Fruit fly (Drosophila melanogaster) whole organism, embryonic: ENCODE results near the gene CG31122.

Experiments used
- ATbp ChIP-seq: fragments of 200-800 bp; sonication (Bioruptor generic); optimal IDR thresholded peaks from 2 replicates; lab custom pipeline; 2017; ENCODE audit warnings: missing biosample characterization, mild to moderate bottlenecking, missing genetic modification characterization, missing genetic modification reagents
- CG10147 ChIP-seq: fragments of 200-800 bp; sonication (Bioruptor generic); optimal IDR thresholded peaks from 2 replicates; lab custom pipeline; 2019; ENCODE audit warnings: missing biosample characterization, mild to moderate bottlenecking, missing genetic modification characterization, moderate library complexity
- CG10979 ChIP-seq: fragments of 200-800 bp; sonication (Bioruptor generic); optimal IDR thresholded peaks from 2 replicates; lab custom pipeline; 2018; ENCODE audit warnings: missing biosample characterization, mild to moderate bottlenecking, missing genetic modification characterization, moderate library complexity
- CG11085 ChIP-seq: fragments of 200-800 bp; sonication (Bioruptor generic); IDR thresholded peaks from 2 replicates; pipeline ENCODE4 v1.3.6; 2022; ENCODE audit warnings: missing biosample characterization, missing genetic modification characterization
- CG11560 ChIP-seq: fragments of 200-800 bp; sonication (Bioruptor generic); IDR thresholded peaks from 3 replicates; pipeline ENCODE4 v1.3.6; 2022; ENCODE audit warnings: missing biosample characterization, missing genetic modification characterization
- CG12236 ChIP-seq: fragments of 200-800 bp; sonication (Bioruptor generic); optimal IDR thresholded peaks from 2 replicates; lab custom pipeline; 2016; ENCODE audit warnings: missing biosample characterization, missing genetic modification characterization
- CG13296 ChIP-seq: fragments of 200-800 bp; sonication (Bioruptor generic); optimal IDR thresholded peaks from 3 replicates; lab custom pipeline; 2018; ENCODE audit warnings: missing biosample characterization, mild to moderate bottlenecking, missing genetic modification characterization
- CG15514 ChIP-seq: fragments of 200-800 bp; sonication (Bioruptor generic); optimal IDR thresholded peaks from 3 replicates; lab custom pipeline; 2017; ENCODE audit warnings: missing biosample characterization, missing genetic modification characterization, mild to moderate bottlenecking, moderate library complexity, missing genetic modification reagents
- CG1647 ChIP-seq: fragments of 200-800 bp; sonication (Bioruptor generic); optimal IDR thresholded peaks from 3 replicates; lab custom pipeline; 2016; ENCODE audit warnings: missing biosample characterization, missing genetic modification characterization
- CG17612 ChIP-seq: fragments of 200-800 bp; sonication (Bioruptor generic); IDR thresholded peaks from 2 replicates; pipeline ENCODE4 v1.3.6; 2022; ENCODE audit warnings: missing biosample characterization, missing genetic modification characterization
- CG2712 ChIP-seq: fragments of 200-800 bp; optimal IDR thresholded peaks from 3 replicates; lab custom pipeline; 2019; ENCODE audit warnings: missing biosample characterization, mild to moderate bottlenecking, missing genetic modification characterization, moderate library complexity
- CG2889 ChIP-seq: fragments of 200-800 bp; sonication (Bioruptor generic); IDR thresholded peaks from 3 replicates; pipeline ENCODE4 v1.3.6; 2022; ENCODE audit warnings: missing biosample characterization, missing genetic modification characterization
- CG3163 ChIP-seq: fragments of 200-800 bp; sonication (Bioruptor generic); optimal IDR thresholded peaks from 3 replicates; lab custom pipeline; 2016; ENCODE audit warnings: missing biosample characterization, missing genetic modification characterization
- CG32532 ChIP-seq: fragments of 200-800 bp; sonication (Bioruptor generic); IDR thresholded peaks from 2 replicates; pipeline ENCODE4 v1.3.6; 2022; ENCODE audit warnings: missing biosample characterization, missing genetic modification characterization
- CG42726 ChIP-seq: fragments of 200-800 bp; sonication (Bioruptor generic); IDR thresholded peaks from 2 replicates; pipeline ENCODE4 v1.3.6; 2022; ENCODE audit warnings: missing biosample characterization, missing genetic modification characterization; ENCODE audit not compliant: partially characterized antibody
- CG6683 ChIP-seq: fragments of 200-800 bp; sonication (Bioruptor generic); optimal IDR thresholded peaks from 2 replicates; lab custom pipeline; 2017; ENCODE audit warnings: missing biosample characterization, mild to moderate bottlenecking, missing genetic modification characterization, missing genetic modification reagents
- CG8388 ChIP-seq: fragments of 200-800 bp; sonication (Bioruptor generic); optimal IDR thresholded peaks from 2 replicates; lab custom pipeline; 2019; ENCODE audit warnings: missing biosample characterization, mild to moderate bottlenecking, missing genetic modification characterization, moderate library complexity
- CG8944 ChIP-seq: fragments of 200-800 bp; sonication (Bioruptor generic); optimal IDR thresholded peaks from 3 replicates; lab custom pipeline; 2016; ENCODE audit warnings: missing biosample characterization, missing genetic modification characterization
- CG9932 ChIP-seq: fragments of 200-800 bp; sonication (Bioruptor generic); IDR thresholded peaks from 2 replicates; pipeline ENCODE4 v1.3.6; 2022; ENCODE audit warnings: missing biosample characterization, missing genetic modification characterization
- D19A ChIP-seq: fragments of 200-800 bp; optimal IDR thresholded peaks from 3 replicates; lab custom pipeline; 2019; ENCODE audit warnings: missing biosample characterization, mild to moderate bottlenecking, missing genetic modification characterization, moderate library complexity
- H15 ChIP-seq: fragments of 200-800 bp; sonication (Bioruptor generic); IDR thresholded peaks from 3 replicates; pipeline ENCODE4 v1.3.6; 2022; ENCODE audit warnings: missing biosample characterization, missing genetic modification characterization
- MESR4 ChIP-seq: fragments of 200-800 bp; sonication (Bioruptor generic); optimal IDR thresholded peaks from 2 replicates; lab custom pipeline; 2018; ENCODE audit warnings: missing biosample characterization, mild to moderate bottlenecking, missing genetic modification characterization, moderate library complexity
- Mad ChIP-seq: fragments of 200-800 bp; sonication (Bioruptor generic); optimal IDR thresholded peaks from 2 replicates; lab custom pipeline; 2016; ENCODE audit warnings: missing biosample characterization, missing genetic modification characterization
- Oaz ChIP-seq: fragments of 200-800 bp; sonication (Bioruptor generic); IDR thresholded peaks from 2 replicates; pipeline ENCODE4 v1.3.6; 2022; ENCODE audit warnings: missing biosample characterization, missing genetic modification characterization
- Rx ChIP-seq: fragments of 200-800 bp; sonication (Bioruptor generic); IDR thresholded peaks from 2 replicates; pipeline ENCODE4 v1.3.6; 2022; ENCODE audit warnings: missing biosample characterization, missing genetic modification characterization
- Side ChIP-seq: fragments of 200-800 bp; sonication (Bioruptor generic); optimal IDR thresholded peaks from 2 replicates; lab custom pipeline; 2016; ENCODE audit warnings: missing biosample characterization, missing genetic modification characterization
- Spps ChIP-seq: fragments of 200-800 bp; sonication (Bioruptor generic); optimal IDR thresholded peaks from 2 replicates; lab custom pipeline; 2018; ENCODE audit warnings: missing biosample characterization, mild to moderate bottlenecking, missing genetic modification characterization
- YL-1 ChIP-seq: fragments of 200-800 bp; sonication (Bioruptor generic); optimal IDR thresholded peaks from 3 replicates; lab custom pipeline; 2017; ENCODE audit warnings: missing biosample characterization, mild to moderate bottlenecking, missing genetic modification characterization
- da ChIP-seq: fragments of 200-800 bp; sonication (Bioruptor generic); optimal IDR thresholded peaks from 2 replicates; lab custom pipeline; 2016; ENCODE audit warnings: missing biosample characterization, missing genetic modification characterization
- dimm ChIP-seq: fragments of 200-800 bp; sonication (Bioruptor generic); IDR thresholded peaks from 2 replicates; pipeline ENCODE4 v1.3.6; 2022; ENCODE audit warnings: missing biosample characterization, missing genetic modification characterization
- dm ChIP-seq: fragments of 200-800 bp; sonication (Bioruptor generic); optimal IDR thresholded peaks from 3 replicates; lab custom pipeline; 2016; ENCODE audit warnings: missing biosample characterization, missing genetic modification characterization
- emc ChIP-seq: fragments of 200-800 bp; sonication (Bioruptor generic); optimal IDR thresholded peaks from 2 replicates; lab custom pipeline; 2016; ENCODE audit warnings: missing biosample characterization, missing genetic modification characterization
- fru ChIP-seq: fragments of >200 bp; optimal IDR thresholded peaks from 2 replicates; lab custom pipeline; 2017
- gro ChIP-seq: fragments of 200-800 bp; sonication (Bioruptor generic); optimal IDR thresholded peaks from 2 replicates; lab custom pipeline; 2016; ENCODE audit warnings: missing biosample characterization, missing genetic modification characterization
- ham ChIP-seq: fragments of 200-800 bp; sonication (Bioruptor generic); IDR thresholded peaks from 2 replicates; pipeline ENCODE4 v1.3.6; 2022; ENCODE audit warnings: missing biosample characterization, missing genetic modification characterization
- jing ChIP-seq: fragments of 200-800 bp; sonication (Bioruptor generic); optimal IDR thresholded peaks from 2 replicates; lab custom pipeline; 2018; ENCODE audit warnings: missing biosample characterization, mild to moderate bottlenecking, missing genetic modification characterization
- knrl ChIP-seq: fragments of 200-800 bp; sonication (Bioruptor generic); IDR thresholded peaks from 3 replicates; pipeline ENCODE4 v1.3.6; 2022; ENCODE audit warnings: missing biosample characterization, missing genetic modification characterization; ENCODE audit not compliant: partially characterized antibody
- lov ChIP-seq, 2 experiments: fragments of 200-800 bp in 1 of 2; fragments of >200 bp in 1 of 2; sonication (Bioruptor generic) in 1 of 2; IDR thresholded peaks in 1 of 2; optimal IDR thresholded peaks in 1 of 2; 2 replicates in 1 of 2; 3 replicates in 1 of 2; pipeline versions ENCODE4 v1.3.6 to Lab custom; 2017 to 2022; ENCODE audit warnings: missing biosample characterization in 1 of 2, missing genetic modification characterization in 1 of 2
- oc ChIP-seq: fragments of 200-800 bp; sonication (Bioruptor generic); optimal IDR thresholded peaks from 2 replicates; lab custom pipeline; 2018; ENCODE audit warnings: missing biosample characterization, mild to moderate bottlenecking, missing genetic modification characterization, moderate library complexity
- onecut ChIP-seq: fragments of 200-800 bp; sonication (Bioruptor generic); IDR thresholded peaks from 2 replicates; pipeline ENCODE4 v1.3.6; 2022; ENCODE audit warnings: missing biosample characterization, missing genetic modification characterization
- org-1 ChIP-seq: fragments of 200-800 bp; sonication (Bioruptor generic); optimal IDR thresholded peaks from 2 replicates; lab custom pipeline; 2017; ENCODE audit warnings: missing biosample characterization, missing genetic modification characterization
- salm ChIP-seq: fragments of 200-800 bp; sonication (Bioruptor generic); optimal IDR thresholded peaks from 2 replicates; lab custom pipeline; 2018; ENCODE audit warnings: missing biosample characterization, mild to moderate bottlenecking, missing genetic modification characterization
- sens ChIP-seq: fragments of 200-800 bp; sonication (Bioruptor generic); peaks from one replicate; lab custom pipeline; 2016; ENCODE audit warnings: missing biosample characterization, missing genetic modification characterization
- sens-2 ChIP-seq: fragments of 200-800 bp; sonication (Bioruptor generic); IDR thresholded peaks from 2 replicates; pipeline ENCODE4 v1.3.6; 2022; ENCODE audit warnings: missing biosample characterization, missing genetic modification characterization
- sob ChIP-seq: fragments of 200-800 bp; sonication (Bioruptor generic); IDR thresholded peaks from 2 replicates; pipeline ENCODE4 v1.3.6; 2022; ENCODE audit warnings: missing biosample characterization, missing genetic modification characterization
- ssp ChIP-seq: fragments of 200-800 bp; sonication (Bioruptor generic); IDR thresholded peaks from 2 replicates; pipeline ENCODE4 v1.3.6; 2022; ENCODE audit warnings: missing biosample characterization, missing genetic modification characterization
- tna ChIP-seq: fragments of 200-800 bp; sonication (Bioruptor generic); IDR thresholded peaks from 2 replicates; pipeline ENCODE4 v1.3.6; 2022; ENCODE audit warnings: missing biosample characterization, missing genetic modification characterization; ENCODE audit not compliant: partially characterized antibody
- tup ChIP-seq: fragments of 200-800 bp; sonication (Bioruptor generic); optimal IDR thresholded peaks from 2 replicates; lab custom pipeline; 2016; ENCODE audit warnings: missing biosample characterization, mild to moderate bottlenecking, missing genetic modification characterization, moderate library complexity
- unpg ChIP-seq: fragments of 200-800 bp; sonication (Bioruptor generic); optimal IDR thresholded peaks from 3 replicates; lab custom pipeline; 2018; ENCODE audit warnings: missing biosample characterization, mild to moderate bottlenecking, missing genetic modification characterization, moderate library complexity

CG31122 gene

dm6 chr3R:18412279-18413214, at the start of gene CG31122 (continued):
- no peak for TF ChIP-seq CG11085 (GFP tag; lab: Robert Waterston, UW)
- peak; percentile 49; the same call in 2 of the 3 replicates for TF ChIP-seq CG11560 (tag; lab: Robert Waterston, UW)
- no peak for TF ChIP-seq dimm (GFP tag; lab: Robert Waterston, UW)
- peak; percentile 59 for TF ChIP-seq YL-1 (GFP tag; lab: Kevin White, UChicago)
- TF ChIP-seq CG17612 (GFP tag; lab: Robert Waterston, UW), result no peak
- peak; percentile 72 for TF ChIP-seq CG42726 (GFP tag; lab: Robert Waterston, UW)
- no peak for TF ChIP-seq CG6683
- TF ChIP-seq Mad (GFP tag; lab: Kevin White, UChicago), result peak; percentile 46
- TF ChIP-seq CG8944 (GFP tag; lab: Kevin White, UChicago), result peak; percentile 45
- peak; percentile 95 for TF ChIP-seq sens (GFP tag; lab: Kevin White, UChicago)
- TF ChIP-seq D19A, result peak; percentile 96
- TF ChIP-seq emc, result no peak
- 0 out of 3 replicates have a peak, but pooled peaks have one; percentile 5 for TF ChIP-seq CG2889
- TF ChIP-seq sens-2, result 0 out of 2 replicates have a peak, but pooled peaks have one; percentile 12
- TF ChIP-seq Spps (tag; lab: Kevin White, UChicago), result no peak
- no peak for TF ChIP-seq ssp
- no peak for TF ChIP-seq fru (lab: Kevin White, UChicago)
- TF ChIP-seq CG12236 (GFP tag; lab: Kevin White, UChicago), result peak; percentile 43
- TF ChIP-seq CG9932 (GFP tag; lab: Robert Waterston, UW), result peak; percentile 75
- no peak for TF ChIP-seq ham
- no peak for TF ChIP-seq unpg (GFP tag; lab: Kevin White, UChicago)
- TF ChIP-seq gro (GFP tag; lab: Kevin White, UChicago), result peak; percentile 56
- TF ChIP-seq CG1647 (GFP tag; lab: Kevin White, UChicago), result peak; percentile 2
- TF ChIP-seq CG32532 (GFP tag; lab: Robert Waterston, UW), result no peak; the same call in 1 of the 2 replicates
- peak; percentile 19 for TF ChIP-seq CG8388
- no peak for TF ChIP-seq CG3163 (GFP tag; lab: Kevin White, UChicago)
- peak; percentile 2 for TF ChIP-seq org-1
- peak; percentile 49 for TF ChIP-seq CG2712
- peak; percentile 67 for TF ChIP-seq CG15514 (GFP tag; lab: Kevin White, UChicago)
- TF ChIP-seq oc, result no peak
- no peak for TF ChIP-seq lov (optimal IDR thresholded peaks at IDR 0.05; lab: Kevin White, UChicago)
- no peak for TF ChIP-seq lov (GFP tag; IDR thresholded peaks at IDR 0.05; lab: Robert Waterston, UW)
- TF ChIP-seq CG10147, result peak; percentile 59
- TF ChIP-seq MESR4 (GFP tag; lab: Kevin White, UChicago), result peak; percentile 59
- TF ChIP-seq tna, result peak; percentile 94
- no peak for TF ChIP-seq da (GFP tag; lab: Kevin White, UChicago)
- TF ChIP-seq CG13296 (GFP tag; lab: Kevin White, UChicago), result no peak
- no peak for TF ChIP-seq H15
- TF ChIP-seq jing (GFP tag; lab: Kevin White, UChicago), result no peak
- TF ChIP-seq CG10979 (tag; lab: Kevin White, UChicago), result no peak
- no peak for TF ChIP-seq Rx
- TF ChIP-seq salm (tag; lab: Kevin White, UChicago), result no peak
- TF ChIP-seq dm (GFP tag; lab: Kevin White, UChicago), result peak; percentile 14
- TF ChIP-seq ATbp, result peak; percentile 12
- no peak for TF ChIP-seq Oaz (GFP tag; lab: Robert Waterston, UW)
- no peak for TF ChIP-seq tup
- TF ChIP-seq sob (GFP tag; lab: Robert Waterston, UW), result peak; percentile 14; the same call in 1 of the 2 replicates
- TF ChIP-seq knrl, result peak; percentile 96
- peak; percentile 26 for TF ChIP-seq Side
- peak; percentile 77 for TF ChIP-seq onecut
